Worm (Caenorhabditis elegans) whole organism, L2 larva: ENCODE results near the gene helq-1.

Source experiments
- ama-1 ChIP-seq: fragments of 150-350 bp; optimal IDR thresholded peaks from 2 replicates; lab custom pipeline; 2018; ENCODE audit warnings: inconsistent platforms
- snpc-4 ChIP-seq: fragments of 150-350 bp; optimal IDR thresholded peaks from 2 replicates; lab custom pipeline; 2014; ENCODE audit warnings: missing biosample characterization, missing genetic modification characterization

DNA sequence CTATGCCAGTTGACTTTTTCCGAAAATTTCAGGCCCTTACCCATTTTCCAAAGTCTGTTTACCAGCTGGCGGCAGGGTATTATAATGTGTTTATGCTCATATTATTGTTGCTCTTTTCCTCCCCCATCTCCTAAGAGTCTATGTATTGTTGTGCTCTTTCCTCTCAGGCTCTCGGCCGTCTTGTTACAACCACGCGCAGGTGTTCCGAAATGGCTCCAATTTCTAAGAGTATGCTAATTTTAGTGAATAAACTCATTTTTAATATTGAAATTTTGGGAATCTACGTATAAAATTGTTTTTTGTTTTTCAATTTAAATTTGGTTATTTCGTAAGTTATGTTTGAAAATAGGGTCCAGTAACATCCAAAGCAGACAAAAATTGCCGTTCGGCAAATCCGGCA is 28.8 kb downstream of the helq-1 start:
- no peak for TF ChIP-seq snpc-4
- TF ChIP-seq ama-1 = no peak
